Worm (Caenorhabditis elegans): ENCODE results near the gene npp-21.

Gene npp-21

DNA sequence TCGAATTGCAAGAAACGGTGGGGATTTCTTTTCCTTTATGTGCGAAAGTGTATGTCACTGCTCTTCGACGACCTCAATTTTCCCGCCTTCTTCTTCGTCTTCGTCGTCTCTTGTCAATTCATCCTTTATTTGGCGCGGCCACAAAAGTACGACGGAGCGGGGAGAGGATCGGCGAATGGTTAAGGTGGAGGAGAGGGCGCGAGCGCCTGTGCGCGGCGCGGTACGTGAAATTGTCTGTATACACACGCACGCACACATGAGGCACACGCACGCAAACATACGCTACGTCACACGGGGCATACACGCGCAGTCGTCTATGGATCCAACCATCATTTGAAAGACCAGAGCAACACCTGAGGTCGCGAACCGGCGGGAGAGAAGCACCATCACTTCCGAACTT is 35.8 kb downstream of the npp-21 start:
- TF ChIP-seq unc-62 (GFP tag; optimal IDR thresholded peaks at IDR 0.05 in 1 of 2) = no peak
- TF ChIP-seq unc-62 (tag; optimal IDR thresholded peaks at IDR 0.05) = no peak
- no peak for TF ChIP-seq gei-8 (GFP tag; optimal IDR thresholded peaks at IDR 0.05)
- peak; percentile 57 for TF ChIP-seq set-16 (GFP tag; IDR thresholded peaks at IDR 0.05)
- no peak for TF ChIP-seq ctbp-1 (GFP tag; IDR thresholded peaks at IDR 0.05)
- TF ChIP-seq pha-4 (GFP tag; IDR thresholded peaks at IDR 0.05) = no peak
- TF ChIP-seq pha-4 (tag; optimal IDR thresholded peaks at IDR 0.05) = no peak
- peak; percentile 11 for TF ChIP-seq aha-1 (tag)
- 0 out of 2 replicates have a peak, but pooled peaks have one; percentile 13 for TF ChIP-seq php-3 (GFP tag; IDR thresholded peaks at IDR 0.05)
- TF ChIP-seq hlh-30 (tag; optimal IDR thresholded peaks at IDR 0.05; ENCODE audit: insufficient read depth) = peak; percentile 43
- TF ChIP-seq Y48G9A.11 (GFP tag; IDR thresholded peaks at IDR 0.05) = no peak
- TF ChIP-seq unc-130 (GFP tag; optimal IDR thresholded peaks at IDR 0.05) = no peak
- no peak for TF ChIP-seq daf-19 (GFP tag; conservative IDR thresholded peaks at IDR 0.05)
- 0 out of 2 replicates have a peak, but pooled peaks have one; percentile 76 for TF ChIP-seq F44E2.7 (GFP tag; IDR thresholded peaks at IDR 0.05)
- no peak for TF ChIP-seq hlh-11 (tag; optimal IDR thresholded peaks at IDR 0.05)
- no peak for TF ChIP-seq snpc-4 (tag; optimal IDR thresholded peaks at IDR 0.05)
- TF ChIP-seq F10B5.3 (tag; optimal IDR thresholded peaks at IDR 0.05) = no peak
- TF ChIP-seq ceh-20 (GFP tag; IDR thresholded peaks at IDR 0.05) = no peak
- TF ChIP-seq duxl-1 (tag; optimal IDR thresholded peaks at IDR 0.05; ENCODE audit: poor library complexity) = no peak
- 0 out of 2 replicates have a peak, but pooled peaks have one; percentile 20 for TF ChIP-seq F26F4.8 (GFP tag; conservative IDR thresholded peaks at IDR 0.05)
- no peak for TF ChIP-seq nhr-77 (tag; optimal IDR thresholded peaks at IDR 0.05)
- no peak for TF ChIP-seq hmg-1.1 (GFP tag; IDR thresholded peaks at IDR 0.05)
- no peak for TF ChIP-seq fos-1 (tag; optimal IDR thresholded peaks at IDR 0.05)
- no peak for TF ChIP-seq nhr-42 (GFP tag; IDR thresholded peaks at IDR 0.05)

DNA sequence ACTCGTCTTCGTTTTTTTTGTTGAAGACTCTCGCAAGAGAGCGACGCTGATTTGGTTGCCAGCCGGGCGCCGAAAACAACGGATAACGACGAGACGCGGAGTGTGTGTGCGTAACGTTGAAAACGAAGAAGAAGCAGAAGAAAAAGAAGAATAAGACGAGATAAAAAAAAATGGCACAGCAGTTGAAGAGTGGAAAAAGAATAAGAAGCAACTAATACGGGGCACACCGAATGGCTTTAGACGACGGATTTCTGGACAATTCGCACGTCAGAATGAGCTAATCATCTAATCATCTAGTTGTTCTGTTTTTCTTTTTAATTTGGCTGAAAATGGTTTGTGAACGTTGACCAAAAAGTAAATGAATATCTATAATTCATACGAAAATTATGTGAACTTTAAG is 37.5 kb downstream of the npp-21 start:
- TF ChIP-seq lim-7 (GFP tag; IDR thresholded peaks at IDR 0.05) = no peak
- no peak for TF ChIP-seq ceh-32 (tag; optimal IDR thresholded peaks at IDR 0.05; ENCODE audit: poor library complexity)
- peak; percentile 64 for TF ChIP-seq aha-1 (tag)
- TF ChIP-seq mdl-1 (tag; optimal IDR thresholded peaks at IDR 0.05) = no peak

DNA sequence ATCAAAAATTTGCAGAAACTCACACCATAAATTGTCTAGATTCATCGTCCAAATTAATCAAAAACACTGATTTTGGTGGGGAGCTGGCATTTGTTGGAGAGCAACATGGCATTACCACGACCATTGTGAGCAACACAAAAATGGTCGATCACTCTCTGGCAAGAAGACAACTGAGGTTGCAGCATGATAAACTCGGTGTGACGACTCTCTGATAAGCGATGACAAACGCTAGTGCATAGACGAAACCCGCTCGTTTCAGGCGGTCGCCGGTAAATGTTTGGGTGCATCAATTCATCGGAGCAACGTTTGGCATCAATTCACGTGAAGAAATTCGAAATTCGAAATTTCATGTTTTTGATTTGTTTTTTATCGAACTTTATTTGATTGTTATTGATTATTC is 39.6 kb downstream of the npp-21 start:
- TF ChIP-seq daf-16 (GFP tag; optimal IDR thresholded peaks at IDR 0.05) (no peak), daf-16 (tag; optimal IDR thresholded peaks at IDR 0.05) (peak; percentile 37), ztf-7 (tag; optimal IDR thresholded peaks at IDR 0.05) (no peak), aha-1 (tag) (peak; percentile 58), pqm-1 (tag; optimal IDR thresholded peaks at IDR 0.05) (peak; percentile 65), hlh-30 (tag; optimal IDR thresholded peaks at IDR 0.05; ENCODE audit: insufficient read depth) (peak; percentile 13), D1046.2 (GFP tag; IDR thresholded peaks at IDR 0.05) (0 out of 2 replicates have a peak, but pooled peaks have one; percentile 34), unc-62 (GFP tag; optimal IDR thresholded peaks at IDR 0.05 in 1 of 2) (no peak), unc-62 (tag; optimal IDR thresholded peaks at IDR 0.05) (no peak), dmd-6 (GFP tag; IDR thresholded peaks at IDR 0.05) (peak; percentile 85), hlh-11 (tag; optimal IDR thresholded peaks at IDR 0.05) (peak; percentile 74), ceh-32 (tag; optimal IDR thresholded peaks at IDR 0.05; ENCODE audit: poor library complexity) (no peak), nhr-28 (tag; optimal IDR thresholded peaks at IDR 0.05) (peak; percentile 10), mdt-29 (GFP tag; IDR thresholded peaks at IDR 0.05) (0 out of 2 replicates have a peak, but pooled peaks have one; percentile 18), tra-1 (GFP tag; IDR thresholded peaks at IDR 0.05) (0 out of 2 replicates have a peak, but pooled peaks have one; percentile 7), gei-8 (GFP tag; optimal IDR thresholded peaks at IDR 0.05) (no peak), mxl-3 (GFP tag; optimal IDR thresholded peaks at IDR 0.05) (peak; percentile 50)
